Worm (Caenorhabditis elegans): ENCODE data around the gene gtsf-1.

gtsf-1 gene

ce11 chrIV:16865487-16865886 lies at the start of gene gtsf-1 (continued):
- TF ChIP-seq nhr-90 (tag; optimal IDR thresholded peaks at IDR 0.05) (peak; percentile 7), dox-1 (GFP tag; IDR thresholded peaks at IDR 0.05) (peak; percentile 84), F22D6.2 (tag; optimal IDR thresholded peaks at IDR 0.05) (no peak), K12H6.12 (tag; optimal IDR thresholded peaks at IDR 0.05) (no peak), lin-40 (tag; optimal IDR thresholded peaks at IDR 0.05) (peak; percentile 66), ceh-100 (GFP tag; IDR thresholded peaks at IDR 0.05) (peak; percentile 80), zim-3 (tag; optimal IDR thresholded peaks at IDR 0.05) (no peak), ztf-25 (GFP tag; IDR thresholded peaks at IDR 0.05) (no peak), repo-1 (tag; optimal IDR thresholded peaks at IDR 0.05) (peak; percentile 70), ccch-3 (GFP tag; optimal IDR thresholded peaks at IDR 0.05) (no peak), F55B11.4 (tag; optimal IDR thresholded peaks at IDR 0.05; ENCODE audit: borderline replicate concordance, insufficient read depth) (no peak), hlh-12 (tag; optimal IDR thresholded peaks at IDR 0.05) (no peak), D2030.7 (GFP tag; IDR thresholded peaks at IDR 0.05) (peak; percentile 64; the same call in 1 of the 2 replicates), C17E4.6 (GFP tag; IDR thresholded peaks at IDR 0.05) (peak; percentile 66; the same call in 1 of the 2 replicates), nfya-1 (tag; optimal IDR thresholded peaks at IDR 0.05; ENCODE audit: borderline replicate concordance, insufficient read depth) (no peak), sea-2 (GFP tag; IDR thresholded peaks at IDR 0.05) (no peak), somi-1 (GFP tag; optimal IDR thresholded peaks at IDR 0.05) (no peak), dpff-1 (tag; optimal IDR thresholded peaks at IDR 0.05) (peak; percentile 29), madf-6 (GFP tag; IDR thresholded peaks at IDR 0.05) (peak; percentile 60), efl-1 (GFP tag; optimal IDR thresholded peaks at IDR 0.05) (peak; percentile 27), lir-1 (GFP tag; conservative IDR thresholded peaks at IDR 0.05) (no peak), egl-44 (GFP tag; IDR thresholded peaks at IDR 0.05) (no peak), F52B5.7 (tag; optimal IDR thresholded peaks at IDR 0.05) (no peak), madf-10 (tag; optimal IDR thresholded peaks at IDR 0.05) (peak; percentile 34), mxl-1 (tag; optimal IDR thresholded peaks at IDR 0.05) (peak; percentile 12), ztf-6 (GFP tag; IDR thresholded peaks at IDR 0.05) (no peak), rcor-1 (GFP tag; IDR thresholded peaks at IDR 0.05) (peak; percentile 52), snpc-1.3 (tag; optimal IDR thresholded peaks at IDR 0.05; ENCODE audit: insufficient read depth) (peak; percentile 68), Y53F4B.3 (GFP tag; IDR thresholded peaks at IDR 0.05) (no peak), hlh-26 (GFP tag; conservative IDR thresholded peaks at IDR 0.05) (no peak), lsl-1 (GFP tag; optimal IDR thresholded peaks at IDR 0.05) (peak; percentile 21), fkh-3 (tag; optimal IDR thresholded peaks at IDR 0.05) (no peak), let-526 (GFP tag; IDR thresholded peaks at IDR 0.05) (0 out of 2 replicates have a peak, but pooled peaks have one; percentile 44), mes-4 (tag; optimal IDR thresholded peaks at IDR 0.05) (no peak), ztf-28 (GFP tag; IDR thresholded peaks at IDR 0.05) (peak; percentile 76; the same call in 1 of the 2 replicates), ceh-91 (GFP tag; IDR thresholded peaks at IDR 0.05) (peak; percentile 47; the same call in 1 of the 2 replicates), attf-6 (GFP tag; IDR thresholded peaks at IDR 0.05) (peak; percentile 91), ceh-58 (GFP tag; IDR thresholded peaks at IDR 0.05) (no peak), rec-8 (tag; optimal IDR thresholded peaks at IDR 0.05) (peak in 1 of 2 experiments; percentile 9), C06A6.2 (GFP tag; conservative IDR thresholded peaks at IDR 0.05) (peak; percentile 88), ets-4 (GFP tag; optimal IDR thresholded peaks at IDR 0.05) (no peak), Y79H2A.3 (GFP tag; conservative IDR thresholded peaks at IDR 0.05) (no peak), aptf-3 (GFP tag; IDR thresholded peaks at IDR 0.05) (no peak), ama-1 (optimal IDR thresholded peaks at IDR 0.05) (no peak), ama-1 (GFP tag; optimal IDR thresholded peaks at IDR 0.05) (peak in 1 of 2 experiments; percentile 34), ekl-4 (GFP tag; IDR thresholded peaks at IDR 0.05) (peak; percentile 82), T26A5.8 (tag; optimal IDR thresholded peaks at IDR 0.05) (no peak), lsy-27 (tag; optimal IDR thresholded peaks at IDR 0.05; ENCODE audit: borderline replicate concordance, insufficient read depth) (no peak), ztf-22 (GFP tag; optimal IDR thresholded peaks at IDR 0.05) (no peak)
